Fruit fly (Drosophila melanogaster) whole organism, pupa: Measurements from ENCODE around the gene CG7950.

ENCODE experiments used
- CG10348 ChIP-seq: fragments of 200-800 bp; sonication (Bioruptor generic); IDR thresholded peaks from 2 replicates; pipeline ENCODE4 v1.3.6; 2022; ENCODE audit warnings: missing biosample characterization, missing genetic modification characterization
- CG13204 ChIP-seq: fragments of 200-800 bp; sonication (Bioruptor generic); optimal IDR thresholded peaks from 2 replicates; lab custom pipeline; 2018; ENCODE audit warnings: missing biosample characterization, mild to moderate bottlenecking, missing genetic modification characterization, moderate library complexity
- CG14655 ChIP-seq: fragments of 200-800 bp; sonication (Bioruptor generic); optimal IDR thresholded peaks from 3 replicates; lab custom pipeline; 2017; ENCODE audit warnings: mild to moderate bottlenecking, missing biosample characterization, missing genetic modification reagents, missing genetic modification characterization
- CG17806 ChIP-seq: fragments of 200-800 bp; sonication (Bioruptor generic); optimal IDR thresholded peaks from 2 replicates; lab custom pipeline; 2018; ENCODE audit warnings: missing biosample characterization, mild to moderate bottlenecking, missing genetic modification characterization, moderate library complexity
- CG32121 ChIP-seq: fragments of 200-800 bp; sonication (Bioruptor generic); IDR thresholded peaks from 2 replicates; pipeline ENCODE4 v1.3.6; 2022; ENCODE audit warnings: missing biosample characterization, missing genetic modification characterization
- CG34367 ChIP-seq: fragments of 200-800 bp; sonication (Bioruptor generic); optimal IDR thresholded peaks from 2 replicates; lab custom pipeline; 2018; ENCODE audit warnings: missing biosample characterization, mild to moderate bottlenecking, missing genetic modification characterization
- CG4496 ChIP-seq: fragments of 200-800 bp; sonication (Bioruptor generic); IDR thresholded peaks from 3 replicates; pipeline ENCODE4 v1.3.6; 2022; ENCODE audit warnings: missing biosample characterization, missing genetic modification characterization
- CG8159 ChIP-seq: fragments of 200-800 bp; sonication (Bioruptor generic); optimal IDR thresholded peaks from 3 replicates; lab custom pipeline; 2018; ENCODE audit warnings: missing biosample characterization, mild to moderate bottlenecking, missing genetic modification characterization, moderate library complexity
- CG8301 ChIP-seq: fragments of 200-800 bp; sonication (Bioruptor generic); optimal IDR thresholded peaks from 2 replicates; lab custom pipeline; 2018; ENCODE audit warnings: missing biosample characterization, mild to moderate bottlenecking, missing genetic modification characterization
- CG9948 ChIP-seq: fragments of 200-800 bp; sonication (Bioruptor generic); optimal IDR thresholded peaks from 2 replicates; lab custom pipeline; 2018; ENCODE audit warnings: missing biosample characterization, mild to moderate bottlenecking, missing genetic modification characterization, moderate library complexity
- D1 ChIP-seq: fragments of 200-800 bp; sonication (Bioruptor generic); optimal IDR thresholded peaks from 2 replicates; lab custom pipeline; 2018; ENCODE audit warnings: missing biosample characterization, mild to moderate bottlenecking, missing genetic modification characterization, moderate library complexity
- Ets98B ChIP-seq: fragments of 200-800 bp; sonication (Bioruptor generic); IDR thresholded peaks from 2 replicates; pipeline ENCODE4 v1.3.6; 2022; ENCODE audit warnings: missing biosample characterization, missing genetic modification characterization
- Pif1A ChIP-seq: fragments of 200-800 bp; sonication (Bioruptor generic); optimal IDR thresholded peaks from 3 replicates; lab custom pipeline; 2016; ENCODE audit warnings: missing biosample characterization, missing genetic modification characterization
- Pif1B ChIP-seq: fragments of 200-800 bp; sonication (Bioruptor generic); optimal IDR thresholded peaks from 3 replicates; lab custom pipeline; 2016; ENCODE audit warnings: missing biosample characterization, missing genetic modification characterization
- Snoo ChIP-seq: fragments of 200-800 bp; sonication (Bioruptor generic); optimal IDR thresholded peaks from 3 replicates; lab custom pipeline; 2017; ENCODE audit warnings: missing biosample characterization, mild to moderate bottlenecking, missing genetic modification characterization, inconsistent platforms
- gl ChIP-seq: fragments of 200-800 bp; sonication (Bioruptor generic); optimal IDR thresholded peaks from 2 replicates; lab custom pipeline; 2018; ENCODE audit warnings: missing biosample characterization, mild to moderate bottlenecking, missing genetic modification characterization
- rn ChIP-seq: fragments of 200-800 bp; sonication (Bioruptor generic); IDR thresholded peaks from 2 replicates; pipeline ENCODE4 v1.3.6; 2022; ENCODE audit warnings: missing biosample characterization, missing genetic modification characterization

Gene CG7950

dm6 chr3R:30107718-30108117, 51.1 kb downstream of the CG7950 start:
- no peak for TF ChIP-seq CG4496
- TF ChIP-seq Ets98B (GFP tag; lab: Robert Waterston, UW), result no peak
- TF ChIP-seq CG10348 (GFP tag; lab: Robert Waterston, UW), result no peak
- TF ChIP-seq CG8159 (tag; lab: Kevin White, UChicago), result no peak
- no peak for TF ChIP-seq CG13204 (GFP tag; lab: Kevin White, UChicago)
- TF ChIP-seq CG14655 (GFP tag; lab: Kevin White, UChicago), result no peak
- no peak for TF ChIP-seq CG32121 (GFP tag; lab: Robert Waterston, UW)
- TF ChIP-seq CG34367 (tag; lab: Kevin White, UChicago), result no peak
- no peak for TF ChIP-seq D1 (tag; lab: Kevin White, UChicago)
- no peak for TF ChIP-seq gl (tag; lab: Kevin White, UChicago)
- no peak for TF ChIP-seq CG8301 (tag; lab: Kevin White, UChicago)
- no peak for TF ChIP-seq CG9948 (tag; lab: Kevin White, UChicago)
- TF ChIP-seq rn, result no peak
- TF ChIP-seq Snoo (tag; lab: Kevin White, UChicago), result no peak
- no peak for TF ChIP-seq Pif1B (GFP tag; lab: Kevin White, UChicago)
- TF ChIP-seq CG17806 (tag; lab: Kevin White, UChicago), result no peak
- no peak for TF ChIP-seq Pif1A (GFP tag; lab: Kevin White, UChicago)
